Fruit fly (Drosophila melanogaster): Measurements from ENCODE around the gene Rsf1.

The Rsf1 gene

DNA sequence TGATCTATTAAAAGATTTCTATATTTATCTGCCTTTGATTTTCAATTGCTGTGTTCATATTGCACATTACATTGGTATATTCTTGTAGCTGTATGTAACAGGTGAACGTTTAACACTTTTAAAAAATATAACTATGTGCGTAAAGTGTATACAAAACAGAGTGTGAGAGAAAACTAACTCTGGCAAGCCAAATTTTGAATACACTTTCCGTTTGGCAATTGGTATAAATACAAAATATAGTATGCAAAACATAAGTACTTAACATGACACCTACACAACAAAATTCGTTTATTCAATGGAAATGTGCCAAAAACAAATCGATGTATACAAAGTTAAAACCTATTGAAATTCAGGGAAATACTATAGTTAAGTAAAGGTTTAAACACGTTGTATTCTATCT lies 30.5 kb downstream of the Rsf1 start:
- TF ChIP-seq fd96Ca (GFP tag; IDR thresholded peaks at IDR 0.05) (no peak), CG32121 (GFP tag; IDR thresholded peaks at IDR 0.05) (no peak), Snoo (tag; optimal IDR thresholded peaks at IDR 0.05) (no peak), rn (GFP tag; IDR thresholded peaks at IDR 0.05) (no peak), CG12605 (GFP tag; IDR thresholded peaks at IDR 0.05) (no peak), CG9948 (tag; optimal IDR thresholded peaks at IDR 0.05) (no peak), D1 (tag; optimal IDR thresholded peaks at IDR 0.05) (no peak), Ets98B (GFP tag; IDR thresholded peaks at IDR 0.05) (no peak), CG15710 (tag; optimal IDR thresholded peaks at IDR 0.05) (no peak), gl (tag; optimal IDR thresholded peaks at IDR 0.05) (no peak)

dm6 chr2L:10232152-10232816 lies 31.1 kb downstream of the Rsf1 start, which contains the start of gene eEF1delta:
Gene eEF1delta, plus strand, starts transcription at chr2L:10232507.
- TF ChIP-seq CG4496 (GFP tag; IDR thresholded peaks at IDR 0.05) (no peak), fd96Ca (GFP tag; IDR thresholded peaks at IDR 0.05) (no peak)

DNA sequence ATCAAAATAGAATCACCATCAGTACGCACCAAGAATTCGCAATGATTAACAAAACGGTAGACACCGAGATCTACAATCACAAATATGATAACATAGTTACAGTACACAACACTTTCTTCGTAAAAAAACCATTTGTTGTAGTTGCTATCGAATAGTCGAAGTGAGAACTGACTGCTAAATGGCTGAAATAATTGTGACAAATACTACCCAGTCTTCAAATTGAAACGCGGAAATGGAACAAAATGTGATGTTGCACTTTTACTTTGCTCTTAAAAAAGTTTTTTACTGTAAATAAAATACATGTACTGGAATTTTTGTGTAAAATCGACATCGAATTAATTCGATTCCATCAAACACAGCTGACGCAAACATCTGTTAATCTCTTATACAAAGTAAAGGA lies 31.8 kb downstream of the Rsf1 start, which contains the start of gene ova:
Gene ova (minus strand): TSS at position 183 of the 400 bp plus-strand sequence.
- TF ChIP-seq CG14655 (GFP tag; optimal IDR thresholded peaks at IDR 0.05) (no peak), CG4496 (GFP tag; IDR thresholded peaks at IDR 0.05) (no peak), CG17806 (tag; optimal IDR thresholded peaks at IDR 0.05) (no peak), rn (GFP tag; IDR thresholded peaks at IDR 0.05) (no peak), CG13204 (GFP tag; optimal IDR thresholded peaks at IDR 0.05) (no peak)

DNA sequence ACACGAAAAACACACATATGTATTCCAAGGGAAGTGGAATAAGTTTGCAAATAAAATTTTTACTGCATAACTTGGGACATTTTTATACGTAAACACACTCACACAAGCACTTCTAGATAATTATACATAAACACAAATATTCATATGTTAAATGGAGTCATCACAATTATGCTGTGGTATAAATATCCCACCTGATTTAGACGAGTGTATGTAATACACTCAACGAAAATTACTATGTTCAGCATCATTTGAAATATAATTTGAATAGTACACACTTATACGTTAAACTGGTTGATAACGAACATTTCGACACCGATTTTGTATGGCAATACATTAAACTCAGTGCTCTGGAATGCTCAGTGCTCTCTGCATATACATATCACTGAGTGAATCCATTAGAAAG lies 32.3 kb downstream of the Rsf1 start:
- TF ChIP-seq CG10348 (GFP tag; IDR thresholded peaks at IDR 0.05) (no peak), CG9948 (tag; optimal IDR thresholded peaks at IDR 0.05) (peak; percentile 30), D1 (tag; optimal IDR thresholded peaks at IDR 0.05) (no peak), gl (tag; optimal IDR thresholded peaks at IDR 0.05) (no peak), CG34367 (tag; optimal IDR thresholded peaks at IDR 0.05) (no peak), Snoo (tag; optimal IDR thresholded peaks at IDR 0.05) (no peak), fd96Ca (GFP tag; IDR thresholded peaks at IDR 0.05) (no peak), CG32121 (GFP tag; IDR thresholded peaks at IDR 0.05) (peak; percentile 54; the same call in 1 of the 2 replicates), rn (GFP tag; IDR thresholded peaks at IDR 0.05) (no peak), CG15710 (tag; optimal IDR thresholded peaks at IDR 0.05) (peak; percentile 10), CG17806 (tag; optimal IDR thresholded peaks at IDR 0.05) (peak; percentile 53), CG8159 (tag; optimal IDR thresholded peaks at IDR 0.05) (peak; percentile 38), Ets98B (GFP tag; IDR thresholded peaks at IDR 0.05) (no peak), CG14655 (GFP tag; optimal IDR thresholded peaks at IDR 0.05) (no peak), CG8301 (tag; optimal IDR thresholded peaks at IDR 0.05) (peak; percentile 61), CG12605 (GFP tag; IDR thresholded peaks at IDR 0.05) (no peak), EcR (GFP tag; optimal IDR thresholded peaks at IDR 0.05) (no peak), Pif1A (GFP tag; optimal IDR thresholded peaks at IDR 0.05) (peak; percentile 79), CG13204 (GFP tag; optimal IDR thresholded peaks at IDR 0.05) (no peak), CG4496 (GFP tag; IDR thresholded peaks at IDR 0.05) (peak; percentile 65; the same call in 2 of the 3 replicates), Pif1B (GFP tag; optimal IDR thresholded peaks at IDR 0.05) (peak; percentile 62)

DNA sequence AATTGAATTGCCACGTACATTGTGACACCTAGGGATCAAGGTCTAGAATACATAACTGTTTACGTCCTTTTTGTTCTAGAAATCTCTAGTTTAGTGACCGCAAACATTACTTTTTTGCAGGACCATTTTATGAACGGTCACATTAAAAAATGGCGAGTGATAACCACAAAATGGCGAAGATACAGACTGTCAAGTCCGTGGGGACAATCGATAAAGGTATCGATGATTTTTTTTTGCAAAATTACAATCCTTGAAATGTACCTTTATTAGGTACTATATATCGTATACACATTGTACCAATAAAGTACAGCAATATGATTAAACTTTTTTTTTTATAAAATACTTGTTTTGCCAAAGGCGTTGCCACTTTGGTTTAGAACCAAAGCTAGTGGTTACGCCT lies 32.9 kb downstream of the Rsf1 start:
- TF ChIP-seq CG4496 (GFP tag; IDR thresholded peaks at IDR 0.05) (no peak), gl (tag; optimal IDR thresholded peaks at IDR 0.05) (no peak), CG12605 (GFP tag; IDR thresholded peaks at IDR 0.05) (no peak), CG10348 (GFP tag; IDR thresholded peaks at IDR 0.05) (no peak), EcR (GFP tag; optimal IDR thresholded peaks at IDR 0.05) (no peak), CG15710 (tag; optimal IDR thresholded peaks at IDR 0.05) (no peak), Snoo (tag; optimal IDR thresholded peaks at IDR 0.05) (no peak), CG17806 (tag; optimal IDR thresholded peaks at IDR 0.05) (no peak)

dm6 chr2L:10226724-10227407 lies 36.5 kb downstream of the Rsf1 start, which contains the start of gene CG5708:
Gene CG5708, minus strand, starts transcription at chr2L:10226808.
- TF ChIP-seq CG15710 (tag; optimal IDR thresholded peaks at IDR 0.05) = peak; percentile 11
- no peak; the same call in 1 of the 2 replicates for TF ChIP-seq Ets98B (GFP tag; IDR thresholded peaks at IDR 0.05)

dm6 chr2L:10226213-10226723 lies 37.1 kb downstream of the Rsf1 start:
- no peak for TF ChIP-seq Pif1B (GFP tag; optimal IDR thresholded peaks at IDR 0.05)
- no peak for TF ChIP-seq CG9948 (tag; optimal IDR thresholded peaks at IDR 0.05)
- TF ChIP-seq CG34367 (tag; optimal IDR thresholded peaks at IDR 0.05) = no peak
- TF ChIP-seq CG14655 (GFP tag; optimal IDR thresholded peaks at IDR 0.05) = no peak
- TF ChIP-seq CG8159 (tag; optimal IDR thresholded peaks at IDR 0.05) = no peak
- TF ChIP-seq CG17806 (tag; optimal IDR thresholded peaks at IDR 0.05) = no peak
- TF ChIP-seq CG12605 (GFP tag; IDR thresholded peaks at IDR 0.05) = no peak
- TF ChIP-seq CG8301 (tag; optimal IDR thresholded peaks at IDR 0.05) = no peak
- no peak for TF ChIP-seq CG10348 (GFP tag; IDR thresholded peaks at IDR 0.05)
- no peak for TF ChIP-seq CG4496 (GFP tag; IDR thresholded peaks at IDR 0.05)
- TF ChIP-seq CG15710 (tag; optimal IDR thresholded peaks at IDR 0.05) = no peak
- no peak for TF ChIP-seq Snoo (tag; optimal IDR thresholded peaks at IDR 0.05)
- no peak for TF ChIP-seq CG13204 (GFP tag; optimal IDR thresholded peaks at IDR 0.05)
- no peak for TF ChIP-seq CG32121 (GFP tag; IDR thresholded peaks at IDR 0.05)
- TF ChIP-seq Ets98B (GFP tag; IDR thresholded peaks at IDR 0.05) = no peak
- no peak for TF ChIP-seq fd96Ca (GFP tag; IDR thresholded peaks at IDR 0.05)
- no peak for TF ChIP-seq EcR (GFP tag; optimal IDR thresholded peaks at IDR 0.05)

Measured in whole organism, pupa.